Fruit fly (Drosophila melanogaster): ENCODE measurements around the gene CG31869.

The CG31869 gene

DNA sequence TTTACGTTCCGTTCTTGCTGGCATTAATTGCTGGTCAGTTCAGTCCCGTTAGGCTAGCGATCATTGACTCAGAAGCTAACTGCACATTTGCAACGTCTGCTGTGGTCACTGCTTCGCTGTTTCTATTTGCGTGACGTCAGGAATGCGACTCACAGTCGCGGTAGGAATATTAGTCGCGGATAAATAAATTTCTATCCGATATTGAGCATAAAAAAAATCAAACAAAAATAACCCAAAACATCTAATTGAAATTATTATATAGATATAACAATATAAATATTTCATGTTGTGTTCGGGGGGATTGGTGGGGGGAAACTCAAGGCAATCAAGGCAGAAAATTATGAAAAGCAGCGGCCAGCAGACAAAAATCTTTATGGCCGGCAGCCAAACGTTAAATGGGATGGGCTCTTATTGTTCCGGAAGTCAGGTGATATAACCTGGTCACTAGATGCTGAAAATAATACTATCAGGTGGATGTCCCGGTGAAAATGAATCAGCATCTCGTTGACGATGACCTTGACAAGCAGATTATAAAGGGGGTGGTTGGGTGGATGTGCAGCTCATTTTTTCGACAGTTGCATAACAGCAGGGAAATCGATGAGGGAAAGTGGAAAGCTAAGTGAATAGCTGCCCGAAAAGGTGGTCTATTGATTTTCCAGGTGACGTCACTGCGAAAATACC is 48.7 kb upstream of the CG31869 start, which contains the start of gene SmydA-3 (continued):
- no peak; the same call in 1 of the 2 replicates for TF ChIP-seq CG10366 (GFP tag; IDR thresholded peaks at IDR 0.05)
- TF ChIP-seq CG18599 (GFP tag; optimal IDR thresholded peaks at IDR 0.05) = no peak
- peak; percentile 20 for TF ChIP-seq az2 (GFP tag; optimal IDR thresholded peaks at IDR 0.05)
- no peak for TF ChIP-seq CG3407 (GFP tag; optimal IDR thresholded peaks at IDR 0.05)
- no peak for TF ChIP-seq ac (GFP tag; optimal IDR thresholded peaks at IDR 0.05)
- TF ChIP-seq ab (GFP tag; optimal IDR thresholded peaks at IDR 0.05) = no peak
- TF ChIP-seq slp2 (GFP tag; optimal IDR thresholded peaks at IDR 0.05) = no peak
- TF ChIP-seq CG9797 (GFP tag; optimal IDR thresholded peaks at IDR 0.05) = no peak
- TF ChIP-seq CG16779 (GFP tag; IDR thresholded peaks at IDR 0.05) = no peak
- no peak for TF ChIP-seq CG6654 (GFP tag; optimal IDR thresholded peaks at IDR 0.05)
- peak; percentile 62 for TF ChIP-seq Med (GFP tag)
- TF ChIP-seq Eip74EF (GFP tag; optimal IDR thresholded peaks at IDR 0.05) = no peak
- no peak for TF ChIP-seq fu2 (GFP tag; optimal IDR thresholded peaks at IDR 0.05)
- no peak; the same call in 1 of the 2 replicates for TF ChIP-seq CG9932 (GFP tag; IDR thresholded peaks at IDR 0.05)
- TF ChIP-seq CG14710 (tag; optimal IDR thresholded peaks at IDR 0.05) = no peak
- TF ChIP-seq gce (GFP tag; IDR thresholded peaks at IDR 0.05) = peak; percentile 12; the same call in 1 of the 3 replicates
- no peak for TF ChIP-seq Dbx (GFP tag; IDR thresholded peaks at IDR 0.05)
- no peak for TF ChIP-seq Hmx (GFP tag; optimal IDR thresholded peaks at IDR 0.05)
- no peak for TF ChIP-seq CG3995 (GFP tag; optimal IDR thresholded peaks at IDR 0.05)
- TF ChIP-seq CG7556 (GFP tag; optimal IDR thresholded peaks at IDR 0.05) = no peak
- TF ChIP-seq cas (GFP tag; IDR thresholded peaks at IDR 0.05) = no peak
- no peak for TF ChIP-seq slou (GFP tag; optimal IDR thresholded peaks at IDR 0.05)
- TF ChIP-seq E2f2 (GFP tag; IDR thresholded peaks at IDR 0.05) = no peak
- no peak for TF ChIP-seq Adf1 (GFP tag; IDR thresholded peaks at IDR 0.05)
- TF ChIP-seq pros (GFP tag; optimal IDR thresholded peaks at IDR 0.05) = no peak
- no peak for TF ChIP-seq Bdp1 (GFP tag; optimal IDR thresholded peaks at IDR 0.05)
- TF ChIP-seq ftz-f1 (GFP tag; optimal IDR thresholded peaks at IDR 0.05) = no peak
- TF ChIP-seq CG14965 (GFP tag; optimal IDR thresholded peaks at IDR 0.05; ENCODE audit: borderline replicate concordance) = no peak
- TF ChIP-seq CG2712 (tag; optimal IDR thresholded peaks at IDR 0.05) = peak; percentile 33
- no peak for TF ChIP-seq zfh2 (GFP tag; optimal IDR thresholded peaks at IDR 0.05)
- no peak for TF ChIP-seq wek (GFP tag; optimal IDR thresholded peaks at IDR 0.05)
- no peak for TF ChIP-seq exex (tag; optimal IDR thresholded peaks at IDR 0.05)
- peak; percentile 47; the same call in 1 of the 3 replicates for TF ChIP-seq ci (GFP tag; IDR thresholded peaks at IDR 0.05)
- no peak for TF ChIP-seq Bteb2 (GFP tag; optimal IDR thresholded peaks at IDR 0.05)
- no peak for TF ChIP-seq CG2202 (tag; optimal IDR thresholded peaks at IDR 0.05)
- TF ChIP-seq CrebB (tag; optimal IDR thresholded peaks at IDR 0.05) = no peak
- no peak for TF ChIP-seq fd3F (GFP tag; optimal IDR thresholded peaks at IDR 0.05)
- TF ChIP-seq CG12219 (GFP tag; optimal IDR thresholded peaks at IDR 0.05) = no peak
- TF ChIP-seq CkIIα-i1 (GFP tag; IDR thresholded peaks at IDR 0.05) = no peak
- no peak for TF ChIP-seq CG5245 (GFP tag; optimal IDR thresholded peaks at IDR 0.05)
- TF ChIP-seq CG9727 (GFP tag; optimal IDR thresholded peaks at IDR 0.05) = no peak
- TF ChIP-seq CG18619 (GFP tag; optimal IDR thresholded peaks at IDR 0.05) = peak; percentile 5
- no peak for TF ChIP-seq Atf6 (GFP tag; IDR thresholded peaks at IDR 0.05)
- 0 out of 2 replicates have a peak, but pooled peaks have one; percentile 11 for TF ChIP-seq Ada2b (GFP tag; IDR thresholded peaks at IDR 0.05)
- peak; percentile 34; the same call in 1 of the 2 replicates for TF ChIP-seq seq (GFP tag; IDR thresholded peaks at IDR 0.05)
- no peak for TF ChIP-seq croc (GFP tag; conservative IDR thresholded peaks at IDR 0.05)
- TF ChIP-seq shn (GFP tag; optimal IDR thresholded peaks at IDR 0.05) = no peak
- TF ChIP-seq CG8281 (tag; optimal IDR thresholded peaks at IDR 0.05) = no peak
- no peak for TF ChIP-seq abd-A (tag; optimal IDR thresholded peaks at IDR 0.05)
- no peak for TF ChIP-seq pfk (GFP tag; optimal IDR thresholded peaks at IDR 0.05)
- no peak for TF ChIP-seq wdn (GFP tag; IDR thresholded peaks at IDR 0.05)
